Worm (Caenorhabditis elegans): ENCODE measurements around the gene jun-1.

Gene jun-1

DNA sequence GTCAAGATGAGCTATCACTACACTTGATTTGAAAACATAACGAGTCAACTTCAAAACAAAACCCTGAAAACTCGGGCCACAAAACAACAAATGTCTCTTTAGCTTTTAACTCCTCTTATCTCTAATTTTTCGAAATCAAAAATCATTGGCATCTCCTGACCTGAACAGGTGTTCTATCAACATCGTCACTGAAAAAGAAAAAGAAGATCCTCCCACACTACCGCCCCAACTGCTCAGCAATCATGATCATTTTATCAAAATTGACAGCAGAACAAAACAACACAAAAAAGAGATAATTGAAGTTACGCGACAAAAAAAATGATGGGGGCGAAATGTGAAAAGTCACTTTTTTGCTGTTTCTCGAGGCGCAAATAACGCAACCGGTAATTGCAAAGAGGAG is 34.6 kb upstream of the jun-1 start:
- no peak for TF ChIP-seq mml-1 (tag; optimal IDR thresholded peaks at IDR 0.05)
- TF ChIP-seq eor-1 (tag; optimal IDR thresholded peaks at IDR 0.05): no peak
- no peak for TF ChIP-seq daf-12 (tag; optimal IDR thresholded peaks at IDR 0.05)
- peak; percentile 11 for TF ChIP-seq nfya-1 (tag; optimal IDR thresholded peaks at IDR 0.05; ENCODE audit: insufficient read depth)
- TF ChIP-seq hmg-11 (tag; optimal IDR thresholded peaks at IDR 0.05): no peak

ce11 chrII:9083093-9083492 is 29.9 kb upstream of the jun-1 start, which contains the start of gene sysm-1:
sysm-1 (minus strand) TSS chrII:9083193.
- TF ChIP-seq egl-27 (tag; optimal IDR thresholded peaks at IDR 0.05) (no peak), elt-2 (tag; optimal IDR thresholded peaks at IDR 0.05) (peak; percentile 27)

DNA sequence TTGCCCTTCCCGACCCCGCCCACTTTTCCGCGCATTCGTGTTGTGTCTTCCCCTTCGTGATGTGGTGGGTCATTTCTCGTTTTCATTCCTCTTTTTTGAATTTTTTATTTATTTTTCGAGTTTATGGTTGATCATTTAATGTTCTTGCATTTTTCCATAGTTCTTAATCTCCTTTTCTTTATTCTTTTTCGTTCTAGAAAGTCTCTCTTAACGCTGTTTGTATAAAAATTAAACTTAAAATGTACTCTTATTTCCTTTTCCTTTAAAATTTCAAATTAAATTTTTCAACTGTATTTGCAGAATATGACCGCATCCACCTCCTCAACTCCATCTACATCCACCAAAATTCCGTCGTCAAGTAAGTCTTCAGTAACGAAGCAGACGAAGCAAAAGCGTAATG is 26.6 kb upstream of the jun-1 start, which contains the start of gene hlh-3:
hlh-3 (plus strand) TSS at position 301 of the 400 bp plus-strand sequence.
- TF ChIP-seq mdl-1 (tag; optimal IDR thresholded peaks at IDR 0.05) (no peak), ztf-4 (tag; optimal IDR thresholded peaks at IDR 0.05) (no peak), ceh-28 (tag; optimal IDR thresholded peaks at IDR 0.05) (no peak), eor-1 (tag; optimal IDR thresholded peaks at IDR 0.05) (no peak), egl-27 (tag; optimal IDR thresholded peaks at IDR 0.05) (no peak), pqm-1 (tag; optimal IDR thresholded peaks at IDR 0.05) (no peak), aly-2 (tag; optimal IDR thresholded peaks at IDR 0.05) (no peak), lin-15B (tag; optimal IDR thresholded peaks at IDR 0.05) (no peak), unc-62 (GFP tag; optimal IDR thresholded peaks at IDR 0.05) (no peak), hmg-11 (tag; optimal IDR thresholded peaks at IDR 0.05) (no peak), nhr-77 (tag; optimal IDR thresholded peaks at IDR 0.05) (no peak), elt-1 (tag; optimal IDR thresholded peaks at IDR 0.05) (no peak), egl-5 (tag; optimal IDR thresholded peaks at IDR 0.05) (no peak), mml-1 (tag; optimal IDR thresholded peaks at IDR 0.05) (no peak)

DNA sequence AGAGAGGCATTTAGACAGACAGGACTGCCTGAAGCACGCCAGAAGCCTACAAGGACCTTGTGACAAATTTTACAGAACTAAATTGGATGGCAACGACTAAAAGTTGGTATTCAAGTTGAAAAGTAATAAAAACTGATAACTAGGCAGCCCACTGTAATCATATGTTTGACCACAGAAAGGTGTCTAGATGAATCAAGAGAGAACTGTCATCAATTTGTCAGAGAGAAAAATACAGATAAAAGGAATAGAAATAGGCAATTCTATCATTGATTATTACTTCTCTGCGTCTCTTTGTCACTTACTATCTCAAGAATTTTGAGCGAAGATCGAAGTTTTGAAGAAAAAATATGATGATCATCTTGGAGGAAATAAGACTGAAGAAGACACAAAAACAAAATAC is 20.0 kb upstream of the jun-1 start:
- TF ChIP-seq nhr-25 (tag; optimal IDR thresholded peaks at IDR 0.05): no peak
- no peak for TF ChIP-seq nhr-23 (tag; optimal IDR thresholded peaks at IDR 0.05)
- peak; percentile 34 for TF ChIP-seq ceh-28 (tag; optimal IDR thresholded peaks at IDR 0.05)
- no peak for TF ChIP-seq zag-1 (tag; optimal IDR thresholded peaks at IDR 0.05)
- no peak for TF ChIP-seq unc-39 (tag; optimal IDR thresholded peaks at IDR 0.05)
- TF ChIP-seq mdl-1 (tag; optimal IDR thresholded peaks at IDR 0.05): no peak
- TF ChIP-seq elt-2 (tag; optimal IDR thresholded peaks at IDR 0.05): peak; percentile 57
- TF ChIP-seq pqm-1 (tag; optimal IDR thresholded peaks at IDR 0.05): peak; percentile 67
- no peak for TF ChIP-seq lin-15B (tag; optimal IDR thresholded peaks at IDR 0.05)

- TF ChIP-seq tbx-2 (tag; optimal IDR thresholded peaks at IDR 0.05) (no peak), elt-3 (tag; optimal IDR thresholded peaks at IDR 0.05) (no peak)
Measured at ce11 chrII:9093584-9093983, 19.4 kb upstream of the jun-1 start, which contains the start of gene C07H4.1. C07H4.1 (minus strand) TSS chrII:9093684.

DNA sequence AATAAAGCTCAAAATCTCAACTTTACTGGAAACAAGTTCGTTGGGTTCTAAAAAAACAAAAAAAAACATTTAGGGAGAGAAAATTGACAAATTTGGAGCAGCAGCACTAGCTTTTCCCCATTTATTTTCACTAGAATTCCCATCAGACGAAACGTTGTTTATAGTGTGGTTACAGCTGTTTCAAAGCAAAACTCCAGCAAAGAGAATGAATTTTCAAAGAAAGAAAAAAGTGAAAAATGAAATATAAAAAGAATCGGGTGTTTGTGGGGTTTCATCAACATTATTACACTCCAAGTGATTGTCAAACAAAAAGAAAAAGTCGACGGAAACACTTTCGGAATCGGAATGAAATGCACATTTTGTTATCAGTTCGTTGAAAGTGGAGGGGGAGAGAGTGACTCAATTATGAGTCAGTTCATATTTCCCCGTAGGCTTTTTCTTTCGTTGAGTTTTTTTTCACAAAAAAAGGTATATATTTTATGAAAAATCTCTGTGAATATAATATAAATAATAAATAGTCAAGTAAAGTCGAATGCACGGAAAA is 18.6 kb upstream of the jun-1 start:
- peak; percentile 52 for TF ChIP-seq pqm-1 (tag; optimal IDR thresholded peaks at IDR 0.05)
- peak; percentile 49 for TF ChIP-seq elt-2 (tag; optimal IDR thresholded peaks at IDR 0.05)
- no peak for TF ChIP-seq unc-39 (tag; optimal IDR thresholded peaks at IDR 0.05)
- TF ChIP-seq pha-4 (tag; optimal IDR thresholded peaks at IDR 0.05): peak; percentile 27

DNA sequence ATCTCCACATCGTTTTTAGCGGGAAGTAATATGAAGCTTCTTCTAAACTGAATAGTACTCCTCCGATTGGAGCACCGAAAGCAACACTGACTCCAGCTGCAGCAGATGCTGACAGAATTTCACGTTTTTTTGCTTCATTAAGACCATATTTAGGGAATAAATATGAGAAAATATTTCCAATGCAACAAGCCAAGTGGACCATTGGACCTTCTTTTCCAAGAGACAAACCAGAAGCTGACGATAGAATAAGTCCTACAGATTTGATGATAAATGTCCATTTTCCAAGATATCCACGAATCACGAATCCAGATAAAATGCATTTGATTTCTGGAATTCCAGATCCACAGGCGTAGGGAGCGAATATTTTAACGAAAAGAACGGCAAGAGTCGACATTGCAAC is 15.7 kb upstream of the jun-1 start:
- no peak for TF ChIP-seq egl-27 (tag; optimal IDR thresholded peaks at IDR 0.05)
- no peak for TF ChIP-seq ZK546.5 (tag; optimal IDR thresholded peaks at IDR 0.05)
- TF ChIP-seq nhr-28 (tag; optimal IDR thresholded peaks at IDR 0.05): no peak
- TF ChIP-seq mdl-1 (tag; optimal IDR thresholded peaks at IDR 0.05): no peak
- TF ChIP-seq lin-39 (tag; optimal IDR thresholded peaks at IDR 0.05): no peak
- no peak for TF ChIP-seq nhr-237 (tag; optimal IDR thresholded peaks at IDR 0.05)
- TF ChIP-seq sea-2 (GFP tag; optimal IDR thresholded peaks at IDR 0.05): no peak
- TF ChIP-seq nhr-11 (tag; optimal IDR thresholded peaks at IDR 0.05): no peak
- TF ChIP-seq ceh-82 (tag; optimal IDR thresholded peaks at IDR 0.05): no peak
- no peak for TF ChIP-seq elt-1 (tag; optimal IDR thresholded peaks at IDR 0.05)
- TF ChIP-seq nhr-23 (tag; optimal IDR thresholded peaks at IDR 0.05): no peak
- no peak for TF ChIP-seq elt-2 (tag; optimal IDR thresholded peaks at IDR 0.05)
- no peak for TF ChIP-seq pha-4 (tag; optimal IDR thresholded peaks at IDR 0.05)
- no peak for TF ChIP-seq nhr-67 (tag; optimal IDR thresholded peaks at IDR 0.05)
- no peak for TF ChIP-seq nhr-12 (tag; optimal IDR thresholded peaks at IDR 0.05)
